Worm (Caenorhabditis elegans) whole organism, late embryonic: ENCODE data around the gene C14A11.6.

ENCODE experiments used
- ceh-6 ChIP-seq: fragments of 200-800 bp; sonication (Bioruptor generic); optimal IDR thresholded peaks from 2 replicates; lab custom pipeline; 2018; ENCODE audit warnings: mild to moderate bottlenecking, missing genetic modification characterization, missing compliant biosample characterization
- odd-2 ChIP-seq: sonication (generic microtip); optimal IDR thresholded peaks from 2 replicates; lab custom pipeline; 2017; ENCODE audit warnings: antibody characterized with exemption, mild to moderate bottlenecking, missing genetic modification characterization, missing compliant biosample characterization
- unc-42 ChIP-seq: sonication (generic microtip); optimal IDR thresholded peaks from 2 replicates; lab custom pipeline; 2016; ENCODE audit warnings: missing genotype, missing genetic modification characterization, missing compliant biosample characterization

DNA sequence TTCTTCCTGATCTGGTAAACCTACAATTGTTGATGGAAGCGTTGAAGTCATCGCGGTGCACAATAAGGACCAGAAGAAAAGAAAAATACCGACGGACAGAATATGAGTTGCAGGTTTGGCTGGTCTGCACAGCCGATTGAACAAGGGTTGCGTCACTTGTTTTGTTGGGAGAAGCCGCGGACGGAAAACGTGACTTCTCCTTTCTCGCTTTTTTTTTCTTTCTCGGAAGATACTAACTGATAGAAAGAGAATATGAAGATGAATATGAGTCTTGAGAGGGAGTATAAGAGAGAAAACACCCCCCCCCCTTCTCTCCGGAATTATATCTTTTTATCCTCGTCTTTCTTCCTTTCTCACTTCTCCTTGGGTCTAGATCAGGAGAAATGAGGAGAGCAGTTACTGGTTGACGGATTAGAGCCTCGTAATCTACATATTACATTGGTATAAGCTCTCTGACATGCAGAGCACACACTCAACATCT lies 13.8 kb upstream of the C14A11.6 start, which contains the start of gene ssr-2:
- TF ChIP-seq unc-42 = no peak
- TF ChIP-seq ceh-6 = no peak
- no peak for TF ChIP-seq odd-2
